Worm (Caenorhabditis elegans) whole organism, L4 larva: ENCODE data around the gene Y4C6B.2.
"Not testable (repeated sequence)": the region's sequence is repeated elsewhere in the genome, so short reads cannot be mapped to it uniquely, and the experiment has no call there.

Experiments
- ama-1 ChIP-seq: fragments of 150-350 bp; optimal IDR thresholded peaks from 2 replicates; lab custom pipeline; 2014; ENCODE audit warnings: inconsistent platforms, mixed read lengths
- ceh-28 ChIP-seq: fragments of 150-350 bp; optimal IDR thresholded peaks from 2 replicates; lab custom pipeline; 2014; ENCODE audit warnings: missing biosample characterization, missing genetic modification reagents, missing genetic modification characterization
- ctbp-1 ChIP-seq: fragments of 200-800 bp; sonication (Bioruptor generic); IDR thresholded peaks from 2 replicates; pipeline ENCODE4 v1.3.6; 2022; ENCODE audit warnings: missing genetic modification reagents, missing genetic modification characterization, missing compliant biosample characterization
- dve-1 ChIP-seq: sonication (generic microtip); optimal IDR thresholded peaks from 2 replicates; lab custom pipeline; 2017; ENCODE audit warnings: antibody characterized with exemption, mild to moderate bottlenecking, missing genetic modification characterization, missing compliant biosample characterization; ENCODE audit not compliant: insufficient read depth
- lin-15B ChIP-seq: fragments of 150-350 bp; sonication (generic microtip); optimal IDR thresholded peaks from 3 replicates; lab custom pipeline; 2014; ENCODE audit warnings: missing biosample characterization, missing genetic modification characterization
- mxl-2 ChIP-seq: fragments of 200-800 bp; sonication (Bioruptor generic); conservative IDR thresholded peaks from 2 replicates; pipeline ENCODE4 v1.3.6; 2022; ENCODE audit warnings: missing genetic modification reagents, missing genetic modification characterization, missing compliant biosample characterization
- nhr-11 ChIP-seq: fragments of 150-350 bp; optimal IDR thresholded peaks from 2 replicates; lab custom pipeline; 2014; ENCODE audit warnings: missing biosample characterization, missing genetic modification characterization
- nhr-111 ChIP-seq: fragments of 200-800 bp; sonication (Bioruptor generic); optimal IDR thresholded peaks from 2 replicates; lab custom pipeline; 2018; ENCODE audit warnings: mild to moderate bottlenecking, missing genetic modification characterization, missing compliant biosample characterization
- nhr-237 ChIP-seq: sonication (generic microtip); optimal IDR thresholded peaks from 2 replicates; lab custom pipeline; 2017; ENCODE audit warnings: missing biosample characterization, missing genetic modification characterization
- php-3 ChIP-seq: fragments of 200-800 bp; sonication (Bioruptor generic); IDR thresholded peaks from 2 replicates; pipeline ENCODE4 v1.3.6; 2022; ENCODE audit warnings: missing genetic modification reagents, missing genetic modification characterization, missing compliant biosample characterization
- unc-130 ChIP-seq: sonication (generic microtip); optimal IDR thresholded peaks from 2 replicates; lab custom pipeline; 2016; ENCODE audit warnings: missing genetic modification reagents, missing genetic modification characterization, missing compliant biosample characterization
- unc-39 ChIP-seq: sonication (generic microtip); optimal IDR thresholded peaks from 2 replicates; lab custom pipeline; 2017; ENCODE audit warnings: missing biosample characterization, missing genetic modification characterization
- ztf-11 ChIP-seq: fragments of 150-350 bp; optimal IDR thresholded peaks from 2 replicates; lab custom pipeline; 2014; ENCODE audit warnings: missing biosample characterization, missing genetic modification characterization

DNA sequence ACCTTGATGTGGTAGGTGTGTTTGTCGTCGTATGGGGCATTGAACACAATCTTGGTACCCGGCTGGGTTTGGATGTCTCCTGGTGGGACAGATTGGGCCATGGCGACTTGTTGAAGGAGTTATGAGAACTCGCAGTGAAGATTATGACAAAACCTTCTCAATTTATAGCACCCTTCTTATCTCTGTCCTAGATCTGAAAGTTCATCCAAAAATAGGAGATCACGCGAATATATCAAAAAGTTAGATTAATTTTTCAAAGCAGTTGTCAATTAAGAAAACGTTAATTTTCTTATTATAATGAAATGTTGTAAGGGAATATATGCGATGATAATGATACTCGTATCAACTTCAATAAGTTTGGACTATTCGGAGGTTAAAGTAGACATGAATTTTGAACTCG, 44.1 kb upstream of the Y4C6B.2 start, which contains the start of gene msp-51:
- TF ChIP-seq ceh-28 (tag; lab: Kevin White, UChicago); unc-130 (GFP tag; lab: Kevin White, UChicago); nhr-111; mxl-2 (GFP tag; lab: Robert Waterston, UW); unc-39 (tag; lab: Kevin White, UChicago); ztf-11 (tag; lab: Kevin White, UChicago); nhr-237 (tag; lab: Kevin White, UChicago); lin-15B (tag; lab: Kevin White, UChicago); dve-1 (tag; lab: Kevin White, UChicago); php-3 (GFP tag; lab: Robert Waterston, UW); ctbp-1 (GFP tag; lab: Robert Waterston, UW); nhr-11 (tag; lab: Kevin White, UChicago); ama-1 (lab: Kevin White, UChicago): not testable (repeated sequence)
